Worm (Caenorhabditis elegans) whole organism, mixed stage, embryonic: ENCODE measurements around the gene Y49E10.16.

Experiments used
- bed-3 ChIP-seq: fragments of 200-800 bp; sonication (Bioruptor generic); optimal IDR thresholded peaks from 3 replicates; lab custom pipeline; 2018; ENCODE audit warnings: mild to moderate bottlenecking, missing genetic modification characterization, moderate library complexity, missing compliant biosample characterization
- blmp-1 ChIP-seq: fragments of 150-350 bp; optimal IDR thresholded peaks from 2 replicates; lab custom pipeline; 2014; ENCODE audit warnings: missing biosample characterization, missing genetic modification characterization
- ceh-39 ChIP-seq: fragments of 150-350 bp; optimal IDR thresholded peaks from 2 replicates; lab custom pipeline; 2014; ENCODE audit warnings: missing biosample characterization, missing genetic modification characterization
- ceh-43 ChIP-seq: fragments of 200-800 bp; sonication (Bioruptor generic); optimal IDR thresholded peaks from 2 replicates; lab custom pipeline; 2018; ENCODE audit warnings: mild to moderate bottlenecking, missing genetic modification characterization, moderate library complexity, missing compliant biosample characterization
- ceh-83 ChIP-seq: fragments of 200-800 bp; sonication (Bioruptor generic); optimal IDR thresholded peaks from 2 replicates; lab custom pipeline; 2018; ENCODE audit warnings: mild to moderate bottlenecking, missing genetic modification characterization, missing compliant biosample characterization
- ces-1 ChIP-seq: fragments of 150-350 bp; optimal IDR thresholded peaks from 2 replicates; lab custom pipeline; 2014; ENCODE audit warnings: missing biosample characterization, missing genetic modification reagents, missing genetic modification characterization
- cnd-1 ChIP-seq: fragments of 200-800 bp; sonication (Bioruptor generic); optimal IDR thresholded peaks from 2 replicates; lab custom pipeline; 2018; ENCODE audit warnings: mild to moderate bottlenecking, missing genetic modification characterization, missing compliant biosample characterization
- drap-1 ChIP-seq: fragments of 200-800 bp; sonication (Bioruptor generic); optimal IDR thresholded peaks from 3 replicates; lab custom pipeline; 2018; ENCODE audit warnings: mild to moderate bottlenecking, missing genetic modification characterization, missing compliant biosample characterization
- elt-1 ChIP-seq: sonication (generic microtip); optimal IDR thresholded peaks from 2 replicates; lab custom pipeline; 2017; ENCODE audit warnings: missing genetic modification characterization, mild to moderate bottlenecking, missing compliant biosample characterization, antibody characterized with exemption, moderate library complexity, borderline replicate concordance; ENCODE audit not compliant: insufficient read depth
- ham-2 ChIP-seq: fragments of 200-800 bp; sonication (Bioruptor generic); optimal IDR thresholded peaks from 2 replicates; lab custom pipeline; 2018; ENCODE audit warnings: mild to moderate bottlenecking, missing genetic modification characterization, missing compliant biosample characterization
- hlh-1 ChIP-seq: fragments of 150-350 bp; optimal IDR thresholded peaks from 2 replicates; lab custom pipeline; 2014; ENCODE audit warnings: missing biosample characterization, missing genetic modification reagents, missing genetic modification characterization
- lin-13 ChIP-seq: fragments of 150-350 bp; optimal IDR thresholded peaks from 2 replicates; lab custom pipeline; 2014; ENCODE audit warnings: missing biosample characterization, missing genetic modification characterization
- lin-32 ChIP-seq: fragments of 200-800 bp; sonication (Bioruptor generic); optimal IDR thresholded peaks from 2 replicates; lab custom pipeline; 2018; ENCODE audit warnings: mild to moderate bottlenecking, missing genetic modification characterization, missing compliant biosample characterization
- lsy-2 ChIP-seq: fragments of 150-350 bp; optimal IDR thresholded peaks from 2 replicates; lab custom pipeline; 2014; ENCODE audit warnings: missing biosample characterization, missing genetic modification characterization
- mab-5 ChIP-seq: fragments of 150-350 bp; optimal IDR thresholded peaks from 2 replicates; lab custom pipeline; 2014; ENCODE audit warnings: missing biosample characterization, missing genetic modification characterization
- mep-1 ChIP-seq: fragments of 150-350 bp; optimal IDR thresholded peaks from 2 replicates; lab custom pipeline; 2017; ENCODE audit warnings: missing biosample characterization, missing genetic modification reagents, missing genetic modification characterization, inconsistent platforms
- mls-2 ChIP-seq: sonication (generic microtip); optimal IDR thresholded peaks from 2 replicates; lab custom pipeline; 2016; ENCODE audit warnings: mild to moderate bottlenecking, missing genetic modification characterization, moderate library complexity, missing compliant biosample characterization
- nhr-12 ChIP-seq: fragments of 150-350 bp; optimal IDR thresholded peaks from 2 replicates; lab custom pipeline; 2014; ENCODE audit warnings: missing biosample characterization, missing genetic modification characterization
- nhr-2 ChIP-seq: fragments of 150-350 bp; optimal IDR thresholded peaks from 2 replicates; lab custom pipeline; 2014; ENCODE audit warnings: missing biosample characterization, missing genetic modification characterization
- nhr-237 ChIP-seq: fragments of 150-350 bp; optimal IDR thresholded peaks from 2 replicates; lab custom pipeline; 2014; ENCODE audit warnings: missing biosample characterization, missing genetic modification characterization
- nhr-28 ChIP-seq: fragments of 150-350 bp; optimal IDR thresholded peaks from 2 replicates; lab custom pipeline; 2014; ENCODE audit warnings: missing biosample characterization, missing genetic modification characterization
- snpc-4 ChIP-seq: fragments of 150-350 bp; optimal IDR thresholded peaks from 2 replicates; lab custom pipeline; 2014; ENCODE audit warnings: missing biosample characterization, missing genetic modification characterization
- sptf-1 ChIP-seq: sonication (generic microtip); optimal IDR thresholded peaks from 2 replicates; lab custom pipeline; 2017; ENCODE audit warnings: mild to moderate bottlenecking, missing genetic modification characterization, moderate library complexity, missing compliant biosample characterization
- tbx-8 ChIP-seq: fragments of 200-800 bp; sonication (Bioruptor generic); optimal IDR thresholded peaks from 2 replicates; lab custom pipeline; 2018; ENCODE audit warnings: mild to moderate bottlenecking, missing genetic modification characterization, moderate library complexity, missing compliant biosample characterization
- unc-39 ChIP-seq: fragments of 150-350 bp; optimal IDR thresholded peaks from 2 replicates; lab custom pipeline; 2014; ENCODE audit warnings: missing biosample characterization, missing genetic modification characterization
- unc-62 ChIP-seq: fragments of 150-350 bp; optimal IDR thresholded peaks from 2 replicates; lab custom pipeline; 2014; ENCODE audit warnings: missing biosample characterization, missing genetic modification reagents, missing genetic modification characterization
- zip-8 ChIP-seq: fragments of 150-350 bp; optimal IDR thresholded peaks from 2 replicates; lab custom pipeline; 2014; ENCODE audit warnings: missing biosample characterization, missing genetic modification characterization

Y49E10.16 gene

ce11 chrIII:12437020-12437419 is 6.7 kb downstream of the Y49E10.16 start:
- TF ChIP-seq ceh-43 (GFP tag; lab: Kevin White, UChicago), result no peak
- no peak for TF ChIP-seq hlh-1 (tag; lab: Kevin White, UChicago)
- TF ChIP-seq zip-8 (tag; lab: Kevin White, UChicago), result no peak
- no peak for TF ChIP-seq tbx-8 (GFP tag; lab: Kevin White, UChicago)
- TF ChIP-seq elt-1, result no peak
- TF ChIP-seq unc-39 (tag; lab: Kevin White, UChicago), result no peak
- TF ChIP-seq drap-1 (GFP tag; lab: Kevin White, UChicago), result no peak
- TF ChIP-seq sptf-1 (tag; lab: Kevin White, UChicago), result no peak
- TF ChIP-seq lin-32 (GFP tag; lab: Kevin White, UChicago), result no peak
- no peak for TF ChIP-seq mls-2 (tag; lab: Kevin White, UChicago)

- TF ChIP-seq tbx-8 (GFP tag; lab: Kevin White, UChicago) (no peak), lin-32 (GFP tag; lab: Kevin White, UChicago) (no peak), drap-1 (GFP tag; lab: Kevin White, UChicago) (no peak), nhr-2 (tag; lab: Kevin White, UChicago) (no peak), nhr-12 (no peak), unc-62 (GFP tag; lab: Kevin White, UChicago) (no peak), sptf-1 (tag; lab: Kevin White, UChicago) (no peak)
Measured at ce11 chrIII:12439056-12439455, 8.7 kb downstream of the Y49E10.16 start.

ce11 chrIII:12443880-12444279 is 13.6 kb downstream of the Y49E10.16 start:
- no peak for TF ChIP-seq snpc-4 (tag; lab: Kevin White, UChicago)
- no peak for TF ChIP-seq tbx-8 (GFP tag; lab: Kevin White, UChicago)
- TF ChIP-seq lin-13 (tag; lab: Kevin White, UChicago), result no peak
- no peak for TF ChIP-seq ceh-83 (GFP tag; lab: Kevin White, UChicago)
- no peak for TF ChIP-seq nhr-28 (tag; lab: Kevin White, UChicago)
- TF ChIP-seq zip-8 (tag; lab: Kevin White, UChicago), result no peak
- TF ChIP-seq ces-1 (GFP tag; lab: Kevin White, UChicago), result no peak
- no peak for TF ChIP-seq ham-2 (GFP tag; lab: Kevin White, UChicago)
- TF ChIP-seq hlh-1 (tag; lab: Kevin White, UChicago), result no peak
- TF ChIP-seq cnd-1 (tag; lab: Kevin White, UChicago), result no peak

- no peak for TF ChIP-seq lin-13 (tag; lab: Kevin White, UChicago)
Measured at ce11 chrIII:12445223-12445622, 14.9 kb downstream of the Y49E10.16 start.

ce11 chrIII:12445991-12446502 is 15.7 kb downstream of the Y49E10.16 start, which contains the start of gene Y49E10.18:
Y49E10.18 (minus strand) TSS chrIII:12446106.
- no peak for TF ChIP-seq mab-5 (tag; lab: Kevin White, UChicago)
- no peak for TF ChIP-seq nhr-28 (tag; lab: Kevin White, UChicago)
- no peak for TF ChIP-seq cnd-1 (tag; lab: Kevin White, UChicago)
- no peak for TF ChIP-seq bed-3 (GFP tag; lab: Kevin White, UChicago)

ce11 chrIII:12453315-12453714 is 23.0 kb downstream of the Y49E10.16 start, which contains the start of gene ani-1:
ani-1 (minus strand) TSS chrIII:12453375.
- TF ChIP-seq hlh-1 (tag; lab: Kevin White, UChicago) (peak; percentile 9), blmp-1 (tag; lab: Kevin White, UChicago) (no peak), ceh-39 (no peak), sptf-1 (tag; lab: Kevin White, UChicago) (peak; percentile 44), mep-1 (tag; lab: Kevin White, UChicago) (peak; percentile 78), drap-1 (GFP tag; lab: Kevin White, UChicago) (no peak), lin-13 (tag; lab: Kevin White, UChicago) (peak; percentile 48), ces-1 (GFP tag; lab: Kevin White, UChicago) (peak; percentile 47), lsy-2 (tag; lab: Kevin White, UChicago) (peak; percentile 71), mls-2 (tag; lab: Kevin White, UChicago) (peak; percentile 61), nhr-237 (tag; lab: Kevin White, UChicago) (peak; percentile 15)
